Worm (Caenorhabditis elegans) whole organism, midembryonic: ENCODE data around the gene exc-5.

Experiments used
- T22C8.4 ChIP-seq: fragments of 200-800 bp; sonication (Bioruptor generic); IDR thresholded peaks from 2 replicates; pipeline ENCODE4 v1.3.6; 2022; ENCODE audit warnings: missing genetic modification characterization, missing compliant biosample characterization
- cog-1 ChIP-seq: sonication (generic microtip); optimal IDR thresholded peaks from 2 replicates; lab custom pipeline; 2016; ENCODE audit warnings: missing genetic modification characterization, missing compliant biosample characterization
- flt-1 ChIP-seq: fragments of 200-800 bp; sonication (Bioruptor generic); IDR thresholded peaks from 2 replicates; pipeline ENCODE4 v1.3.6; 2022; ENCODE audit warnings: missing genetic modification characterization, missing compliant biosample characterization
- klf-2 ChIP-seq: fragments of 200-800 bp; sonication (Bioruptor generic); conservative IDR thresholded peaks from 2 replicates; pipeline ENCODE4 v1.3.6; 2022; ENCODE audit warnings: missing genetic modification reagents, missing genetic modification characterization, missing compliant biosample characterization
- med-1 ChIP-seq: sonication (generic microtip); optimal IDR thresholded peaks from 2 replicates; lab custom pipeline; 2017; ENCODE audit warnings: missing genetic modification characterization, mild to moderate bottlenecking, missing compliant biosample characterization, antibody characterized with exemption, missing genetic modification reagents; ENCODE audit not compliant: insufficient read depth
- tab-1 ChIP-seq: fragments of 200-800 bp; sonication (Bioruptor generic); IDR thresholded peaks from 2 replicates; pipeline ENCODE4 v1.3.6; 2022; ENCODE audit warnings: missing genetic modification characterization, missing compliant biosample characterization
- ztf-23 ChIP-seq: fragments of 200-800 bp; sonication (Bioruptor generic); IDR thresholded peaks from 2 replicates; pipeline ENCODE4 v1.3.6; 2022; ENCODE audit warnings: missing genetic modification reagents, missing genetic modification characterization, missing compliant biosample characterization
- ztf-29 ChIP-seq: fragments of 200-800 bp; sonication (Bioruptor generic); IDR thresholded peaks from 2 replicates; pipeline ENCODE4 v1.3.6; 2022; ENCODE audit warnings: missing genetic modification reagents, missing genetic modification characterization, missing compliant biosample characterization

DNA sequence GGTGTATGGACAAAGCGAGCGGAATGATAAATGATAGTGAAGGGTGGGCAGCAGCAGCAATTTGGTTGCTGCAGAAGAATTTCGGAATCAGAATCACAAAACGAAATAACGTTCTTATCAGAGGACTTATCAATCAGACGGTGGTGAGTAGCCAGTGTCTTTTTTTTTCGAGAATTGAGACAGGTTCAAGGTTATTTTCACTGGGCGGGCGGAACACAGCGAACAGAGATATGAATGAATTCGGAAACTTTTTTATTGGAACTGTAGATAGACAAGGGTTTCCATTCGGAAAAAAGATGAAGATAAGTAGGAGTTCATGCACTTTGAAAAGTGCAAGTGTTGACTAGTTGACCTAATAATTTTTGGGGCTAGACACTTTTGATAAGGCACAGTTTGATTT is 20.2 kb downstream of the exc-5 start:
- TF ChIP-seq klf-2 (GFP tag; lab: Robert Waterston, UW) (no peak), tab-1 (GFP tag; lab: Robert Waterston, UW) (no peak), ztf-29 (GFP tag; lab: Robert Waterston, UW) (no peak), T22C8.4 (GFP tag; lab: Robert Waterston, UW) (no peak), ztf-23 (GFP tag; lab: Robert Waterston, UW) (no peak), cog-1 (tag; lab: Kevin White, UChicago) (no peak), flt-1 (GFP tag; lab: Robert Waterston, UW) (no peak), med-1 (no peak)
